Fruit fly (Drosophila melanogaster): ENCODE measurements around the gene Cdk12.

Gene Cdk12

dm6 chr3L:21507955-21508354 is 8.2 kb upstream of the Cdk12 start (continued):
- no peak for TF ChIP-seq CG10565 (GFP tag; optimal IDR thresholded peaks at IDR 0.05)
- no peak for TF ChIP-seq Ada2b (GFP tag; IDR thresholded peaks at IDR 0.05)
- TF ChIP-seq da (GFP tag; optimal IDR thresholded peaks at IDR 0.05): no peak
- TF ChIP-seq hkb (optimal IDR thresholded peaks at IDR 0.05): no peak
- TF ChIP-seq hkb (GFP tag; IDR thresholded peaks at IDR 0.05): no peak
- no peak for TF ChIP-seq ewg (GFP tag; optimal IDR thresholded peaks at IDR 0.05)
- no peak for TF ChIP-seq Ets97D (GFP tag; optimal IDR thresholded peaks at IDR 0.05)
- TF ChIP-seq CG42726 (GFP tag; IDR thresholded peaks at IDR 0.05; ENCODE audit: partially characterized antibody): no peak
- TF ChIP-seq Jarid2 (GFP tag; optimal IDR thresholded peaks at IDR 0.05): no peak
- TF ChIP-seq lola (GFP tag; optimal IDR thresholded peaks at IDR 0.05): no peak
- TF ChIP-seq tll (GFP tag; optimal IDR thresholded peaks at IDR 0.05): no peak
- no peak for TF ChIP-seq Hmx (GFP tag; optimal IDR thresholded peaks at IDR 0.05)
- TF ChIP-seq dmrt99B (tag; optimal IDR thresholded peaks at IDR 0.05): no peak
- TF ChIP-seq abd-A (tag; optimal IDR thresholded peaks at IDR 0.05): no peak
- no peak for TF ChIP-seq btn (GFP tag; optimal IDR thresholded peaks at IDR 0.05)
- TF ChIP-seq CG31365 (tag; optimal IDR thresholded peaks at IDR 0.05): no peak
- no peak for TF ChIP-seq Lpt (GFP tag; optimal IDR thresholded peaks at IDR 0.05)
- no peak for TF ChIP-seq CG12659 (GFP tag; optimal IDR thresholded peaks at IDR 0.05)
- no peak for TF ChIP-seq CG2678 (tag; optimal IDR thresholded peaks at IDR 0.05)
- TF ChIP-seq Six4 (GFP tag; optimal IDR thresholded peaks at IDR 0.05): no peak
- TF ChIP-seq Hr39 (optimal IDR thresholded peaks at IDR 0.05): no peak
- TF ChIP-seq chm (GFP tag; IDR thresholded peaks at IDR 0.05): no peak
- no peak for TF ChIP-seq CG17359 (tag; optimal IDR thresholded peaks at IDR 0.05)
- TF ChIP-seq Doc3 (GFP tag; IDR thresholded peaks at IDR 0.05; ENCODE audit: partially characterized antibody): no peak
- no peak for TF ChIP-seq CG10959 (GFP tag; IDR thresholded peaks at IDR 0.05)
- no peak for TF ChIP-seq knrl (GFP tag; IDR thresholded peaks at IDR 0.05; ENCODE audit: partially characterized antibody)
- TF ChIP-seq CG2199 (GFP tag; IDR thresholded peaks at IDR 0.05): 0 out of 3 replicates have a peak, but pooled peaks have one; percentile 29
- TF ChIP-seq jing (GFP tag; optimal IDR thresholded peaks at IDR 0.05): no peak
- peak; percentile 61 for TF ChIP-seq Elba2 (GFP tag; optimal IDR thresholded peaks at IDR 0.05)
- TF ChIP-seq gt (GFP tag; IDR thresholded peaks at IDR 0.05): no peak
- no peak for TF ChIP-seq Nf-YA (GFP tag; IDR thresholded peaks at IDR 0.05)
- no peak for TF ChIP-seq corto (GFP tag; optimal IDR thresholded peaks at IDR 0.05)
- TF ChIP-seq az2 (GFP tag; optimal IDR thresholded peaks at IDR 0.05): no peak
- TF ChIP-seq CG3838 (GFP tag; optimal IDR thresholded peaks at IDR 0.05): no peak
- TF ChIP-seq dpn (GFP tag; optimal IDR thresholded peaks at IDR 0.05): no peak
- no peak for TF ChIP-seq CG8089 (GFP tag; optimal IDR thresholded peaks at IDR 0.05)
- no peak for TF ChIP-seq CG12104 (GFP tag; optimal IDR thresholded peaks at IDR 0.05)
- peak in 1 of 2 experiments; percentile 5 for TF ChIP-seq Pdp1 (GFP tag; optimal IDR thresholded peaks at IDR 0.05)
- TF ChIP-seq kni (GFP tag; optimal IDR thresholded peaks at IDR 0.05): peak; percentile 30
- TF ChIP-seq Camta (GFP tag; optimal IDR thresholded peaks at IDR 0.05): no peak
- TF ChIP-seq lmd (GFP tag; IDR thresholded peaks at IDR 0.05): no peak
- TF ChIP-seq CG10147 (GFP tag; optimal IDR thresholded peaks at IDR 0.05): no peak
- peak; percentile 65 for TF ChIP-seq CG2712 (tag; optimal IDR thresholded peaks at IDR 0.05)
- no peak for TF ChIP-seq Dp (GFP tag; optimal IDR thresholded peaks at IDR 0.05)
- no peak for TF ChIP-seq phol (tag; optimal IDR thresholded peaks at IDR 0.05)
- TF ChIP-seq cas (GFP tag; IDR thresholded peaks at IDR 0.05): no peak

Data from whole organism, embryonic.